Worm (Caenorhabditis elegans) whole organism, L4/young adult: Measurements from ENCODE around the gene Y49F6B.19.

ENCODE experiments used
- dao-5 ChIP-seq: sonication (generic microtip); optimal IDR thresholded peaks from 2 replicates; lab custom pipeline; 2016; ENCODE audit warnings: missing genotype, missing genetic modification characterization, moderate library complexity, missing compliant biosample characterization
- him-1 ChIP-seq: sonication (generic microtip); optimal IDR thresholded peaks from 2 replicates; lab custom pipeline; 2016; ENCODE audit warnings: missing genotype, missing genetic modification reagents, missing genetic modification characterization, missing compliant biosample characterization

- TF ChIP-seq him-1 (tag; lab: Kevin White, UChicago) (no peak), dao-5 (no peak)
Measured at ce11 chrII:3473744-3474143, 38.4 kb downstream of the Y49F6B.19 start, which contains the start of gene sdz-32.
